Worm (Caenorhabditis elegans): ENCODE results near the gene F15A4.10.

DNA sequence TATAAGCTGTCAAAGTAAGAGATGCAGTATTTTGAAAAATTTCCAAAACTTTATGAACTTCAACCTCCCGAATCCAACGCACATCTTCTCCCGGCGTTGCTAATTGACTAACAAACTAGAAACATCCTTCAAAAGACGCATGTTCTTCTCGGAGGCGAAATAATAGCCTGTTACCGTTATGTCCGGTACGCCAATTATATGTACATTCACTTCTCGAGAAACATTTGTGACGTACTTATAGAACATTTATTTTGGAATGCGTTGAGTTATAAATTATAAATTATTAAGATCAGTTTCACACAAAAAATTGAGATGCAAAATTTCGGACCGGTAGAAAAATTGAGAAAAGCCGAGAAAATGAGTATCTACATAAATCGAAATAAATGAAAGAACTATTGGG lies 12.0 kb upstream of the F15A4.10 start, which contains the start of gene T21B4.3:
- no peak for TF ChIP-seq ztf-29 (GFP tag; IDR thresholded peaks at IDR 0.05)
- TF ChIP-seq ztf-23 (GFP tag; IDR thresholded peaks at IDR 0.05), result no peak
- no peak for TF ChIP-seq ref-1 (GFP tag; conservative IDR thresholded peaks at IDR 0.05)

Measured in whole organism, midembryonic.